Worm (Caenorhabditis elegans) whole organism, L2 larva: ENCODE results near the gene Y45G12B.2.

Experiments used
- F13H6.1 ChIP-seq: sonication (generic microtip); optimal IDR thresholded peaks from 2 replicates; lab custom pipeline; 2016; ENCODE audit warnings: missing genetic modification characterization, missing compliant biosample characterization
- ZK546.5 ChIP-seq: sonication (generic microtip); optimal IDR thresholded peaks from 2 replicates; lab custom pipeline; 2017; ENCODE audit warnings: missing biosample characterization, missing genetic modification characterization
- blmp-1 ChIP-seq: sonication (generic microtip); optimal IDR thresholded peaks from 2 replicates; lab custom pipeline; 2017; ENCODE audit warnings: missing genetic modification characterization, mild to moderate bottlenecking, missing compliant biosample characterization, antibody characterized with exemption, moderate library complexity; ENCODE audit not compliant: insufficient read depth
- egl-27 ChIP-seq: sonication (generic microtip); optimal IDR thresholded peaks from 3 replicates; lab custom pipeline; 2017; ENCODE audit warnings: missing biosample characterization, missing genetic modification reagents, missing genetic modification characterization
- lin-13 ChIP-seq: fragments of 150-350 bp; optimal IDR thresholded peaks from 2 replicates; lab custom pipeline; 2014; ENCODE audit warnings: missing biosample characterization, missing genetic modification reagents, missing genetic modification characterization
- mab-5 ChIP-seq: fragments of 150-350 bp; optimal IDR thresholded peaks from 2 replicates; lab custom pipeline; 2014; ENCODE audit warnings: missing biosample characterization, missing genetic modification characterization
- nhr-6 ChIP-seq: fragments of 150-350 bp; optimal IDR thresholded peaks from 2 replicates; lab custom pipeline; 2014; ENCODE audit warnings: missing biosample characterization, missing genetic modification characterization
- snpc-4 ChIP-seq: fragments of 150-350 bp; optimal IDR thresholded peaks from 2 replicates; lab custom pipeline; 2014; ENCODE audit warnings: missing biosample characterization, missing genetic modification characterization
- unc-62 ChIP-seq: fragments of 150-350 bp; optimal IDR thresholded peaks from 2 replicates; lab custom pipeline; 2014; ENCODE audit warnings: missing biosample characterization, missing genetic modification reagents, missing genetic modification characterization
- zag-1 ChIP-seq: fragments of 150-350 bp; optimal IDR thresholded peaks from 2 replicates; lab custom pipeline; 2014; ENCODE audit warnings: missing biosample characterization, missing genetic modification characterization

- TF ChIP-seq F13H6.1 (tag; lab: Kevin White, UChicago) (no peak), unc-62 (GFP tag; lab: Kevin White, UChicago) (no peak), nhr-6 (tag; lab: Kevin White, UChicago) (no peak), ZK546.5 (no peak), snpc-4 (no peak), zag-1 (no peak), mab-5 (tag; lab: Kevin White, UChicago) (no peak), egl-27 (tag; lab: Kevin White, UChicago) (no peak), blmp-1 (tag; lab: Kevin White, UChicago) (no peak), lin-13 (GFP tag; lab: Kevin White, UChicago) (no peak)
These were observed 23.4 kb upstream of the Y45G12B.2 start, which contains the start of gene kel-8 for ce11 chrV:2671155-2671554.
